Worm (Caenorhabditis elegans): ENCODE measurements around the gene clec-162.

clec-162 gene

DNA sequence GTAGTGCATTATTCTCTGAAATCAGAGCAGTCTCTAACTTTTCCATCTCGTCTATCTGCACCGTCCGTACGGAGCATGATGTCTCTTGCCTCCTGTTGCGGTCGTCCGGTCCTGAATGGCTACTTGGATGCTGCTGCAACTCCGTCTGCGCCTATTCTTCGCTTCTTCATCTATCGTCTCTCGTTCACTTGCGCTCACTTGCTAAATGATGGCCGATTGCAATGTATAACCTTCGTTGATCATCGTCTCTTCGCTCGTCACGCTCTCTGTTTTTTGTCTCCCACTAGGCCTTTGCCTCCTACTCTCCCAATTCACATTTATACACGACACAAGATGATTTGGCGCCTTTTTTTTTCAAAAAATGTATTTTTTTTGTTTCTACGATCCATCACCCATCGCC, 27.7 kb downstream of the clec-162 start (continued):
- TF ChIP-seq nhr-77 (tag; optimal IDR thresholded peaks at IDR 0.05) (peak; percentile 11), xbp-1 (tag; optimal IDR thresholded peaks at IDR 0.05) (peak; percentile 50), ama-1 (optimal IDR thresholded peaks at IDR 0.05) (no peak), fos-1 (tag; optimal IDR thresholded peaks at IDR 0.05) (peak; percentile 40), lsy-2 (tag; optimal IDR thresholded peaks at IDR 0.05) (peak; percentile 17 to 71), lin-35 (GFP tag; optimal IDR thresholded peaks at IDR 0.05) (peak; percentile 26 to 61), snpc-4 (tag; optimal IDR thresholded peaks at IDR 0.05) (peak; percentile 45), tbx-2 (tag; optimal IDR thresholded peaks at IDR 0.05) (peak; percentile 40), nhr-71 (tag; optimal IDR thresholded peaks at IDR 0.05) (peak; percentile 76), nhr-237 (tag; optimal IDR thresholded peaks at IDR 0.05) (no peak), fkh-8 (tag; optimal IDR thresholded peaks at IDR 0.05) (peak; percentile 72), egl-13 (tag; optimal IDR thresholded peaks at IDR 0.05) (peak; percentile 2), dsc-1 (tag; optimal IDR thresholded peaks at IDR 0.05) (peak; percentile 42), ceh-82 (tag; optimal IDR thresholded peaks at IDR 0.05) (peak in 2 of 3 experiments; percentile 22 to 60)

ce11 chrIII:9696417-9696816, 28.6 kb downstream of the clec-162 start, which contains the start of gene bud-31:
bud-31 (minus strand) TSS chrIII:9696517.
- TF ChIP-seq ceh-88 (GFP tag; IDR thresholded peaks at IDR 0.05), result no peak
- TF ChIP-seq fkh-10 (GFP tag; optimal IDR thresholded peaks at IDR 0.05), result no peak
- TF ChIP-seq unc-30 (tag; optimal IDR thresholded peaks at IDR 0.05), result no peak
- TF ChIP-seq dsc-1 (tag; optimal IDR thresholded peaks at IDR 0.05), result no peak
- TF ChIP-seq tlp-1 (tag; optimal IDR thresholded peaks at IDR 0.05), result no peak
- no peak for TF ChIP-seq ces-1 (GFP tag; optimal IDR thresholded peaks at IDR 0.05)
- no peak for TF ChIP-seq C04F5.9 (tag; optimal IDR thresholded peaks at IDR 0.05)
- no peak for TF ChIP-seq lin-15B (tag; optimal IDR thresholded peaks at IDR 0.05)
- TF ChIP-seq nhr-84 (tag; optimal IDR thresholded peaks at IDR 0.05), result no peak

- TF ChIP-seq nhr-47 (tag; optimal IDR thresholded peaks at IDR 0.05) (peak; percentile 3), C34B4.2 (tag; optimal IDR thresholded peaks at IDR 0.05) (no peak), nhr-71 (tag; optimal IDR thresholded peaks at IDR 0.05) (peak; percentile 38), snu-23 (GFP tag; optimal IDR thresholded peaks at IDR 0.05) (peak; percentile 46), lsy-2 (tag; optimal IDR thresholded peaks at IDR 0.05) (peak; percentile 35 to 62), nhr-28 (tag; optimal IDR thresholded peaks at IDR 0.05) (no peak), ztf-11 (tag; optimal IDR thresholded peaks at IDR 0.05) (no peak), elt-3 (tag; optimal IDR thresholded peaks at IDR 0.05) (peak in 1 of 6 experiments; percentile 20), F16B12.6 (tag; optimal IDR thresholded peaks at IDR 0.05) (peak; percentile 87), alr-1 (tag; optimal IDR thresholded peaks at IDR 0.05; ENCODE audit: borderline replicate concordance) (no peak), C16A3.4 (tag; optimal IDR thresholded peaks at IDR 0.05) (peak; percentile 29), lin-14 (GFP tag; optimal IDR thresholded peaks at IDR 0.05) (peak; percentile 16), swsn-7 (tag; optimal IDR thresholded peaks at IDR 0.05) (peak; percentile 20), lin-35 (GFP tag; optimal IDR thresholded peaks at IDR 0.05) (peak; percentile 44 to 71), blmp-1 (tag; optimal IDR thresholded peaks at IDR 0.05) (peak; percentile 14), efl-1 (optimal IDR thresholded peaks at IDR 0.05) (peak; percentile 36 to 61), efl-1 (GFP tag; optimal IDR thresholded peaks at IDR 0.05 in 1 of 2) (peak; percentile 60 to 96), rnt-1 (tag; optimal IDR thresholded peaks at IDR 0.05) (peak; percentile 7), dpl-1 (GFP tag; optimal IDR thresholded peaks at IDR 0.05) (peak; percentile 37 to 63 (median 48)), ceh-8 (GFP tag; optimal IDR thresholded peaks at IDR 0.05) (no peak), mep-1 (tag; optimal IDR thresholded peaks at IDR 0.05) (peak; percentile 26)
Observed at ce11 chrIII:9695379-9695778, 29.6 kb downstream of the clec-162 start.

- TF ChIP-seq hlh-17 (GFP tag; optimal IDR thresholded peaks at IDR 0.05; ENCODE audit: borderline replicate concordance) (no peak), sox-4 (tag; optimal IDR thresholded peaks at IDR 0.05) (no peak), skn-1 (tag; optimal IDR thresholded peaks at IDR 0.05) (no peak), nhr-71 (tag; optimal IDR thresholded peaks at IDR 0.05) (no peak), ceh-90 (tag; optimal IDR thresholded peaks at IDR 0.05) (no peak), dsc-1 (tag; optimal IDR thresholded peaks at IDR 0.05) (no peak), egl-13 (tag; optimal IDR thresholded peaks at IDR 0.05) (no peak), nhr-90 (tag; optimal IDR thresholded peaks at IDR 0.05; ENCODE audit: poor library complexity) (no peak), nhr-84 (tag; optimal IDR thresholded peaks at IDR 0.05) (no peak), fos-1 (tag; optimal IDR thresholded peaks at IDR 0.05) (no peak), hpl-2 (GFP tag; optimal IDR thresholded peaks at IDR 0.05) (no peak), sptf-1 (tag; optimal IDR thresholded peaks at IDR 0.05) (no peak), lin-14 (GFP tag; optimal IDR thresholded peaks at IDR 0.05) (no peak), nhr-20 (tag; optimal IDR thresholded peaks at IDR 0.05) (no peak), grh-1 (GFP tag; IDR thresholded peaks at IDR 0.05) (no peak), zag-1 (tag; optimal IDR thresholded peaks at IDR 0.05) (no peak), nhr-77 (tag; optimal IDR thresholded peaks at IDR 0.05) (no peak)
Observed at ce11 chrIII:9694474-9694873, 30.5 kb downstream of the clec-162 start, which contains the start of gene set-3. set-3 (minus strand) TSS chrIII:9694574.
